Fruit fly (Drosophila melanogaster) whole organism, embryonic: ENCODE data around the gene CG13603.
A peak's percentile ranks its signal among the peaks of the same experiment; 100 is the strongest.

ENCODE experiments used
- Aef1 ChIP-seq: fragments of 200-800 bp; sonication (Bioruptor generic); IDR thresholded peaks from 3 replicates; pipeline ENCODE4 v1.3.6; 2022; ENCODE audit warnings: missing biosample characterization, missing genetic modification characterization
- Atf3 ChIP-seq: fragments of 200-800 bp; sonication (Bioruptor generic); optimal IDR thresholded peaks from 3 replicates; lab custom pipeline; 2016; ENCODE audit warnings: missing biosample characterization, missing genetic modification characterization
- BtbVII ChIP-seq: fragments of 200-800 bp; sonication (Bioruptor generic); optimal IDR thresholded peaks from 3 replicates; lab custom pipeline; 2017; ENCODE audit warnings: missing biosample characterization, mild to moderate bottlenecking, missing genetic modification characterization
- CG1024 ChIP-seq: fragments of 200-800 bp; sonication (Bioruptor generic); IDR thresholded peaks from 2 replicates; pipeline ENCODE4 v1.3.6; 2022; ENCODE audit warnings: missing biosample characterization, missing genetic modification characterization
- CG11398 ChIP-seq: fragments of 200-800 bp; sonication (Bioruptor generic); optimal IDR thresholded peaks from 2 replicates; lab custom pipeline; 2016; ENCODE audit warnings: missing biosample characterization, missing genetic modification characterization
- CG11695 ChIP-seq: fragments of 200-800 bp; sonication (Bioruptor generic); IDR thresholded peaks from 3 replicates; pipeline ENCODE4 v1.3.6; 2022; ENCODE audit warnings: missing biosample characterization, missing genetic modification characterization
- CG11696 ChIP-seq: fragments of 200-800 bp; sonication (Bioruptor generic); IDR thresholded peaks from 2 replicates; pipeline ENCODE4 v1.3.6; 2022; ENCODE audit warnings: missing biosample characterization, missing genetic modification characterization
- CG12299 ChIP-seq: fragments of 200-800 bp; sonication (Bioruptor generic); optimal IDR thresholded peaks from 2 replicates; lab custom pipeline; 2018; ENCODE audit warnings: missing biosample characterization, mild to moderate bottlenecking, missing genetic modification characterization
- CG13424 ChIP-seq: fragments of 200-800 bp; sonication (Bioruptor generic); optimal IDR thresholded peaks from 2 replicates; lab custom pipeline; 2019; ENCODE audit warnings: missing biosample characterization, mild to moderate bottlenecking, missing genetic modification characterization, moderate library complexity
- CG14050 ChIP-seq: fragments of 200-800 bp; sonication (Bioruptor generic); IDR thresholded peaks from 3 replicates; pipeline ENCODE4 v1.3.6; 2022; ENCODE audit warnings: missing biosample characterization, missing genetic modification characterization
- CG14965 ChIP-seq: fragments of 200-800 bp; sonication (Bioruptor generic); optimal IDR thresholded peaks from 2 replicates; lab custom pipeline; 2016; ENCODE audit warnings: missing biosample characterization, missing genetic modification characterization, borderline replicate concordance
- CG15479 ChIP-seq: fragments of 200-800 bp; sonication (Bioruptor generic); optimal IDR thresholded peaks from 3 replicates; lab custom pipeline; 2019; ENCODE audit warnings: missing biosample characterization, mild to moderate bottlenecking, missing genetic modification characterization, moderate library complexity
- CG16813 ChIP-seq: fragments of 200-800 bp; sonication (Bioruptor generic); IDR thresholded peaks from 3 replicates; pipeline ENCODE4 v1.3.6; 2022; ENCODE audit warnings: missing biosample characterization, missing genetic modification characterization; ENCODE audit not compliant: partially characterized antibody
- CG17802 ChIP-seq: fragments of 200-800 bp; sonication (Bioruptor generic); optimal IDR thresholded peaks from 2 replicates; lab custom pipeline; 2018; ENCODE audit warnings: missing biosample characterization, mild to moderate bottlenecking, missing genetic modification characterization, moderate library complexity
- CG1832 ChIP-seq: fragments of 200-800 bp; sonication (Bioruptor generic); optimal IDR thresholded peaks from 2 replicates; lab custom pipeline; 2017; ENCODE audit warnings: missing biosample characterization, mild to moderate bottlenecking, missing genetic modification characterization, inconsistent platforms
- CG31365 ChIP-seq: fragments of 200-800 bp; sonication (Bioruptor generic); optimal IDR thresholded peaks from 2 replicates; lab custom pipeline; 2018; ENCODE audit warnings: missing biosample characterization, mild to moderate bottlenecking, missing genetic modification characterization
- CG4328 ChIP-seq: fragments of 200-800 bp; sonication (Bioruptor generic); optimal IDR thresholded peaks from 3 replicates; lab custom pipeline; 2017; ENCODE audit warnings: missing biosample characterization, missing genetic modification reagents, missing genetic modification characterization
- CG6689 ChIP-seq: fragments of 200-800 bp; sonication (Bioruptor generic); IDR thresholded peaks from 2 replicates; pipeline ENCODE4 v1.3.6; 2022; ENCODE audit warnings: missing biosample characterization, missing genetic modification characterization
- CG6854 ChIP-seq: fragments of 200-800 bp; sonication (Bioruptor generic); optimal IDR thresholded peaks from 3 replicates; lab custom pipeline; 2017; ENCODE audit warnings: missing biosample characterization, mild to moderate bottlenecking, missing genetic modification characterization
- CG7372 ChIP-seq: fragments of 200-800 bp; sonication (Bioruptor generic); IDR thresholded peaks from 2 replicates; pipeline ENCODE4 v1.3.6; 2022; ENCODE audit warnings: missing biosample characterization, missing genetic modification characterization
- CG8359 ChIP-seq: fragments of 200-800 bp; sonication (Bioruptor generic); optimal IDR thresholded peaks from 2 replicates; lab custom pipeline; 2017; ENCODE audit warnings: missing biosample characterization, mild to moderate bottlenecking, missing genetic modification characterization, borderline replicate concordance
- Camta ChIP-seq: fragments of 200-800 bp; sonication (Bioruptor generic); optimal IDR thresholded peaks from 2 replicates; lab custom pipeline; 2016; ENCODE audit warnings: missing biosample characterization, missing genetic modification characterization
- D ChIP-seq, 2 experiments: fragments of 200-800 bp in 1 of 2; fragments of >200 bp in 1 of 2; sonication (Bioruptor generic) in 1 of 2; optimal IDR thresholded peaks; 2 replicates in 1 of 2; 3 replicates in 1 of 2; lab custom pipeline; 2017; ENCODE audit warnings: mild to moderate bottlenecking in 1 of 2, missing biosample characterization in 1 of 2, missing genetic modification characterization in 1 of 2, missing genetic modification reagents in 1 of 2
- ERR ChIP-seq: fragments of 200-800 bp; sonication (Bioruptor generic); optimal IDR thresholded peaks from 2 replicates; lab custom pipeline; 2016; ENCODE audit warnings: missing biosample characterization, missing genetic modification characterization
- HLH4C ChIP-seq: fragments of 200-800 bp; sonication (Bioruptor generic); IDR thresholded peaks from 3 replicates; pipeline ENCODE4 v1.3.6; 2022; ENCODE audit warnings: missing biosample characterization, missing genetic modification characterization; ENCODE audit not compliant: partially characterized antibody
- Hey ChIP-seq: fragments of 200-800 bp; sonication (Bioruptor generic); optimal IDR thresholded peaks from 3 replicates; lab custom pipeline; 2018; ENCODE audit warnings: missing biosample characterization, mild to moderate bottlenecking, missing genetic modification characterization
- HmgD ChIP-seq: fragments of 200-800 bp; sonication (Bioruptor generic); optimal IDR thresholded peaks from 3 replicates; lab custom pipeline; 2016; ENCODE audit warnings: missing biosample characterization, missing genetic modification characterization
- Hmr ChIP-seq: fragments of 200-800 bp; sonication (Bioruptor generic); optimal IDR thresholded peaks from 3 replicates; lab custom pipeline; 2017; ENCODE audit warnings: mild to moderate bottlenecking, missing biosample characterization, missing genetic modification reagents, missing genetic modification characterization
- Hr78 ChIP-seq, 2 experiments: fragments of 200-800 bp in 1 of 2; fragments of >200 bp in 1 of 2; sonication (Bioruptor generic) in 1 of 2; optimal IDR thresholded peaks; 2 replicates each; lab custom pipeline; 2017 to 2019; ENCODE audit warnings: missing biosample characterization in 2 of 2, missing genetic modification characterization in 2 of 2, mild to moderate bottlenecking in 1 of 2, moderate library complexity in 1 of 2
- Neu2 ChIP-seq: fragments of 200-800 bp; sonication (Bioruptor generic); optimal IDR thresholded peaks from 3 replicates; lab custom pipeline; 2016; ENCODE audit warnings: missing biosample characterization, missing genetic modification characterization, borderline replicate concordance
- Oli ChIP-seq: fragments of 200-800 bp; sonication (Bioruptor generic); optimal IDR thresholded peaks from 2 replicates; lab custom pipeline; 2018; ENCODE audit warnings: missing biosample characterization, mild to moderate bottlenecking, missing genetic modification characterization, moderate library complexity
- Opbp ChIP-seq: fragments of 200-800 bp; sonication (Bioruptor generic); IDR thresholded peaks from 3 replicates; pipeline ENCODE4 v1.3.6; 2022; ENCODE audit warnings: missing biosample characterization, missing genetic modification characterization; ENCODE audit not compliant: partially characterized antibody
- Ptx1 ChIP-seq: fragments of 200-800 bp; sonication (Bioruptor generic); IDR thresholded peaks from 2 replicates; pipeline ENCODE4 v1.3.6; 2022; ENCODE audit warnings: missing biosample characterization, missing genetic modification characterization
- Rx ChIP-seq: fragments of 200-800 bp; sonication (Bioruptor generic); IDR thresholded peaks from 2 replicates; pipeline ENCODE4 v1.3.6; 2022; ENCODE audit warnings: missing biosample characterization, missing genetic modification characterization
- abd-A ChIP-seq: fragments of 200-800 bp; sonication (Bioruptor generic); optimal IDR thresholded peaks from 3 replicates; lab custom pipeline; 2019; ENCODE audit warnings: missing biosample characterization, mild to moderate bottlenecking, missing genetic modification characterization, moderate library complexity
- bbx ChIP-seq: fragments of 200-800 bp; sonication (Bioruptor generic); IDR thresholded peaks from 2 replicates; pipeline ENCODE4 v1.3.6; 2022; ENCODE audit warnings: missing biosample characterization, missing genetic modification characterization; ENCODE audit not compliant: partially characterized antibody
- bcd ChIP-seq: fragments of 200-800 bp; sonication (Bioruptor generic); optimal IDR thresholded peaks from 2 replicates; lab custom pipeline; 2017; ENCODE audit warnings: missing biosample characterization, mild to moderate bottlenecking, missing genetic modification characterization
- dmrt11E ChIP-seq: fragments of 200-800 bp; sonication (Bioruptor generic); optimal IDR thresholded peaks from 3 replicates; lab custom pipeline; 2018; ENCODE audit warnings: missing biosample characterization, mild to moderate bottlenecking, missing genetic modification characterization, moderate library complexity
- fru ChIP-seq: fragments of >200 bp; optimal IDR thresholded peaks from 2 replicates; lab custom pipeline; 2017
- jumu ChIP-seq: fragments of 200-800 bp; sonication (Bioruptor generic); optimal IDR thresholded peaks from 3 replicates; lab custom pipeline; 2016; ENCODE audit warnings: missing biosample characterization, missing genetic modification characterization
- lab ChIP-seq: fragments of 200-800 bp; sonication (Bioruptor generic); optimal IDR thresholded peaks from 3 replicates; lab custom pipeline; 2017; ENCODE audit warnings: missing biosample characterization, missing genetic modification characterization, mild to moderate bottlenecking, moderate library complexity, missing genetic modification reagents
- pan ChIP-seq, 4 experiments: fragments of >200 bp in 3 of 4; fragments of 200-800 bp in 1 of 4; sonication (Bioruptor generic) in 1 of 4; optimal IDR thresholded peaks in 3 of 4; IDR thresholded peaks in 1 of 4; 2 replicates each; pipeline versions ENCODE4 v1.3.6 to Lab custom; 2017 to 2022; ENCODE audit warnings: missing biosample characterization in 2 of 4, missing genetic modification characterization in 2 of 4, mixed read lengths in 1 of 4
- psq ChIP-seq: fragments of 200-800 bp; sonication (Bioruptor generic); optimal IDR thresholded peaks from 2 replicates; lab custom pipeline; 2017; ENCODE audit warnings: missing biosample characterization, missing genetic modification characterization
- stwl ChIP-seq: fragments of 200-800 bp; sonication (Bioruptor generic); optimal IDR thresholded peaks from 3 replicates; lab custom pipeline; 2018; ENCODE audit warnings: missing biosample characterization, mild to moderate bottlenecking, missing genetic modification characterization, moderate library complexity
- sug ChIP-seq: fragments of 200-800 bp; optimal IDR thresholded peaks from 2 replicates; lab custom pipeline; 2019; ENCODE audit warnings: missing biosample characterization, mild to moderate bottlenecking, missing genetic modification characterization, moderate library complexity
- zen2 ChIP-seq: fragments of 200-800 bp; sonication (Bioruptor generic); IDR thresholded peaks from 3 replicates; pipeline ENCODE4 v1.3.6; 2022; ENCODE audit warnings: missing biosample characterization, missing genetic modification characterization; ENCODE audit not compliant: partially characterized antibody

Gene CG13603

dm6 chr3R:24031019-24031824 lies 44.9 kb upstream of the CG13603 start (continued):
- TF ChIP-seq stwl (tag; lab: Kevin White, UChicago) (no peak), CG11398 (GFP tag; lab: Kevin White, UChicago) (no peak), CG1832 (GFP tag; lab: Kevin White, UChicago) (peak; percentile 51), D (optimal IDR thresholded peaks at IDR 0.05; lab: Kevin White, UChicago) (peak; percentile 27), D (GFP tag; optimal IDR thresholded peaks at IDR 0.05; lab: Kevin White, UChicago) (no peak), Opbp (GFP tag; lab: Robert Waterston, UW) (no peak), CG6854 (peak; percentile 51), CG14965 (GFP tag; lab: Kevin White, UChicago) (no peak), sug (tag; lab: Kevin White, UChicago) (no peak), Hmr (GFP tag; lab: Kevin White, UChicago) (no peak), CG4328 (GFP tag; lab: Kevin White, UChicago) (no peak), Hey (tag; lab: Kevin White, UChicago) (no peak), psq (GFP tag; lab: Kevin White, UChicago) (no peak), jumu (GFP tag; lab: Kevin White, UChicago) (no peak), dmrt11E (tag; lab: Kevin White, UChicago) (no peak), CG16813 (GFP tag; lab: Robert Waterston, UW) (no peak), CG6689 (0 out of 2 replicates have a peak, but pooled peaks have one; percentile 5), HmgD (GFP tag; lab: Kevin White, UChicago) (no peak), Camta (no peak), CG11695 (GFP tag; lab: Robert Waterston, UW) (peak; percentile 25; the same call in 2 of the 3 replicates), CG12299 (peak; percentile 26), CG15479 (GFP tag; lab: Kevin White, UChicago) (peak; percentile 53), bbx (peak; percentile 33; the same call in 1 of the 2 replicates), fru (lab: Kevin White, UChicago) (no peak), CG11696 (GFP tag; lab: Robert Waterston, UW) (no peak), CG8359 (GFP tag; lab: Kevin White, UChicago) (no peak), zen2 (GFP tag; lab: Robert Waterston, UW) (0 out of 3 replicates have a peak, but pooled peaks have one; percentile 25), BtbVII (GFP tag; lab: Kevin White, UChicago) (peak; percentile 2), CG13424 (tag; lab: Kevin White, UChicago) (peak; percentile 2), CG31365 (tag; lab: Kevin White, UChicago) (no peak), Rx (GFP tag; lab: Robert Waterston, UW) (0 out of 2 replicates have a peak, but pooled peaks have one; percentile 23), Atf3 (GFP tag; lab: Kevin White, UChicago) (no peak), bcd (GFP tag; lab: Kevin White, UChicago) (no peak), Ptx1 (no peak), CG17802 (no peak), Oli (tag; lab: Kevin White, UChicago) (no peak), lab (GFP tag; lab: Kevin White, UChicago) (peak; percentile 40), Aef1 (GFP tag; lab: Robert Waterston, UW) (0 out of 3 replicates have a peak, but pooled peaks have one; percentile 21), pan (optimal IDR thresholded peaks at IDR 0.05; lab: Kevin White, UChicago) (no peak), pan (GFP tag; optimal IDR thresholded peaks at IDR 0.05 in 1 of 2, IDR thresholded peaks at IDR 0.05 in 1 of 2) (peak in 1 of 2 experiments; percentile 17), CG1024 (GFP tag; lab: Robert Waterston, UW) (no peak), Neu2 (GFP tag; lab: Kevin White, UChicago) (no peak), CG14050 (GFP tag; lab: Robert Waterston, UW) (0 out of 3 replicates have a peak, but pooled peaks have one; percentile 12), ERR (GFP tag; lab: Kevin White, UChicago) (no peak), abd-A (tag; lab: Kevin White, UChicago) (no peak), CG7372 (GFP tag; lab: Robert Waterston, UW) (peak; percentile 25; the same call in 1 of the 2 replicates), Hr78 (GFP tag; optimal IDR thresholded peaks at IDR 0.05; lab: Kevin White, UChicago) (no peak), HLH4C (GFP tag; lab: Robert Waterston, UW) (no peak)
